Fruit fly (Drosophila melanogaster) whole organism, pupa: ENCODE measurements around the gene aay.

ENCODE experiments used
- CG10348 ChIP-seq: fragments of 200-800 bp; sonication (Bioruptor generic); IDR thresholded peaks from 2 replicates; pipeline ENCODE4 v1.3.6; 2022; ENCODE audit warnings: missing biosample characterization, missing genetic modification characterization
- CG12605 ChIP-seq: fragments of 200-800 bp; sonication (Bioruptor generic); IDR thresholded peaks from 2 replicates; pipeline ENCODE4 v1.3.6; 2022; ENCODE audit warnings: missing biosample characterization, missing genetic modification characterization
- CG13204 ChIP-seq: fragments of 200-800 bp; sonication (Bioruptor generic); optimal IDR thresholded peaks from 2 replicates; lab custom pipeline; 2018; ENCODE audit warnings: missing biosample characterization, mild to moderate bottlenecking, missing genetic modification characterization, moderate library complexity
- CG14655 ChIP-seq: fragments of 200-800 bp; sonication (Bioruptor generic); optimal IDR thresholded peaks from 3 replicates; lab custom pipeline; 2017; ENCODE audit warnings: mild to moderate bottlenecking, missing biosample characterization, missing genetic modification reagents, missing genetic modification characterization
- CG15710 ChIP-seq: fragments of 200-800 bp; sonication (Bioruptor generic); optimal IDR thresholded peaks from 2 replicates; lab custom pipeline; 2018; ENCODE audit warnings: missing biosample characterization, mild to moderate bottlenecking, missing genetic modification characterization, moderate library complexity
- CG17806 ChIP-seq: fragments of 200-800 bp; sonication (Bioruptor generic); optimal IDR thresholded peaks from 2 replicates; lab custom pipeline; 2018; ENCODE audit warnings: missing biosample characterization, mild to moderate bottlenecking, missing genetic modification characterization, moderate library complexity
- CG32121 ChIP-seq: fragments of 200-800 bp; sonication (Bioruptor generic); IDR thresholded peaks from 2 replicates; pipeline ENCODE4 v1.3.6; 2022; ENCODE audit warnings: missing biosample characterization, missing genetic modification characterization
- CG34367 ChIP-seq: fragments of 200-800 bp; sonication (Bioruptor generic); optimal IDR thresholded peaks from 2 replicates; lab custom pipeline; 2018; ENCODE audit warnings: missing biosample characterization, mild to moderate bottlenecking, missing genetic modification characterization
- CG4496 ChIP-seq: fragments of 200-800 bp; sonication (Bioruptor generic); IDR thresholded peaks from 3 replicates; pipeline ENCODE4 v1.3.6; 2022; ENCODE audit warnings: missing biosample characterization, missing genetic modification characterization
- CG8159 ChIP-seq: fragments of 200-800 bp; sonication (Bioruptor generic); optimal IDR thresholded peaks from 3 replicates; lab custom pipeline; 2018; ENCODE audit warnings: missing biosample characterization, mild to moderate bottlenecking, missing genetic modification characterization, moderate library complexity
- CG8301 ChIP-seq: fragments of 200-800 bp; sonication (Bioruptor generic); optimal IDR thresholded peaks from 2 replicates; lab custom pipeline; 2018; ENCODE audit warnings: missing biosample characterization, mild to moderate bottlenecking, missing genetic modification characterization
- CG9948 ChIP-seq: fragments of 200-800 bp; sonication (Bioruptor generic); optimal IDR thresholded peaks from 2 replicates; lab custom pipeline; 2018; ENCODE audit warnings: missing biosample characterization, mild to moderate bottlenecking, missing genetic modification characterization, moderate library complexity
- D1 ChIP-seq: fragments of 200-800 bp; sonication (Bioruptor generic); optimal IDR thresholded peaks from 2 replicates; lab custom pipeline; 2018; ENCODE audit warnings: missing biosample characterization, mild to moderate bottlenecking, missing genetic modification characterization, moderate library complexity
- EcR ChIP-seq: fragments of 200-800 bp; sonication (Bioruptor generic); optimal IDR thresholded peaks from 3 replicates; lab custom pipeline; 2019; ENCODE audit warnings: missing biosample characterization, missing genetic modification characterization, mild to moderate bottlenecking, moderate library complexity, missing genetic modification reagents
- Ets98B ChIP-seq: fragments of 200-800 bp; sonication (Bioruptor generic); IDR thresholded peaks from 2 replicates; pipeline ENCODE4 v1.3.6; 2022; ENCODE audit warnings: missing biosample characterization, missing genetic modification characterization
- Pif1A ChIP-seq: fragments of 200-800 bp; sonication (Bioruptor generic); optimal IDR thresholded peaks from 3 replicates; lab custom pipeline; 2016; ENCODE audit warnings: missing biosample characterization, missing genetic modification characterization
- Pif1B ChIP-seq: fragments of 200-800 bp; sonication (Bioruptor generic); optimal IDR thresholded peaks from 3 replicates; lab custom pipeline; 2016; ENCODE audit warnings: missing biosample characterization, missing genetic modification characterization
- Snoo ChIP-seq: fragments of 200-800 bp; sonication (Bioruptor generic); optimal IDR thresholded peaks from 3 replicates; lab custom pipeline; 2017; ENCODE audit warnings: missing biosample characterization, mild to moderate bottlenecking, missing genetic modification characterization, inconsistent platforms
- fd96Ca ChIP-seq: fragments of 200-800 bp; sonication (Bioruptor generic); IDR thresholded peaks from 3 replicates; pipeline ENCODE4 v1.3.6; 2022; ENCODE audit warnings: missing biosample characterization, missing genetic modification characterization
- gl ChIP-seq: fragments of 200-800 bp; sonication (Bioruptor generic); optimal IDR thresholded peaks from 2 replicates; lab custom pipeline; 2018; ENCODE audit warnings: missing biosample characterization, mild to moderate bottlenecking, missing genetic modification characterization
- rn ChIP-seq: fragments of 200-800 bp; sonication (Bioruptor generic); IDR thresholded peaks from 2 replicates; pipeline ENCODE4 v1.3.6; 2022; ENCODE audit warnings: missing biosample characterization, missing genetic modification characterization

aay gene

dm6 chr3L:9377198-9378035 is 45.6 kb upstream of the aay start, which contains the start of gene Hsp26:
Gene Hsp26 (minus strand): TSS chr3L:9377427.
- TF ChIP-seq CG10348 (GFP tag; lab: Robert Waterston, UW) (0 out of 2 replicates have a peak, but pooled peaks have one; percentile 34), CG13204 (GFP tag; lab: Kevin White, UChicago) (no peak), CG32121 (GFP tag; lab: Robert Waterston, UW) (peak; percentile 95), CG4496 (GFP tag; lab: Robert Waterston, UW) (peak; percentile 95), CG8159 (peak; percentile 88), CG15710 (tag; lab: Kevin White, UChicago) (peak; percentile 79), CG12605 (GFP tag; lab: Robert Waterston, UW) (peak; percentile 93), Pif1A (GFP tag; lab: Kevin White, UChicago) (peak; percentile 95), gl (tag; lab: Kevin White, UChicago) (peak; percentile 85), Ets98B (GFP tag; lab: Robert Waterston, UW) (peak; percentile 95), rn (peak; percentile 78), CG8301 (tag; lab: Kevin White, UChicago) (peak; percentile 89), CG17806 (tag; lab: Kevin White, UChicago) (peak; percentile 89), fd96Ca (GFP tag; lab: Robert Waterston, UW) (peak; percentile 70), CG34367 (peak; percentile 85), Snoo (peak; percentile 88), CG14655 (peak; percentile 90), Pif1B (peak; percentile 93), D1 (tag; lab: Kevin White, UChicago) (no peak), CG9948 (peak; percentile 87), EcR (GFP tag; lab: Kevin White, UChicago) (peak; percentile 97)

- TF ChIP-seq Pif1A (GFP tag; lab: Kevin White, UChicago): no peak
- 0 out of 3 replicates have a peak, but pooled peaks have one; percentile 41 for TF ChIP-seq CG4496 (GFP tag; lab: Robert Waterston, UW)
- TF ChIP-seq CG8301 (tag; lab: Kevin White, UChicago): no peak
- 0 out of 2 replicates have a peak, but pooled peaks have one; percentile 39 for TF ChIP-seq CG12605 (GFP tag; lab: Robert Waterston, UW)
- TF ChIP-seq CG34367: no peak
- no peak for TF ChIP-seq CG14655
- no peak for TF ChIP-seq gl (tag; lab: Kevin White, UChicago)
- TF ChIP-seq CG13204 (GFP tag; lab: Kevin White, UChicago): peak; percentile 80
- TF ChIP-seq CG15710 (tag; lab: Kevin White, UChicago): no peak
- TF ChIP-seq Snoo: no peak
- TF ChIP-seq CG8159: no peak
- no peak for TF ChIP-seq CG10348 (GFP tag; lab: Robert Waterston, UW)
- TF ChIP-seq CG17806 (tag; lab: Kevin White, UChicago): no peak
- TF ChIP-seq EcR (GFP tag; lab: Kevin White, UChicago): no peak
- TF ChIP-seq rn: no peak
- TF ChIP-seq Pif1B: peak; percentile 11
- no peak for TF ChIP-seq CG9948
Observed at dm6 chr3L:9379484-9380343, 43.3 kb upstream of the aay start, which contains the start of gene Hsp67Ba. Gene Hsp67Ba (minus strand): TSS chr3L:9379534.

- TF ChIP-seq EcR (GFP tag; lab: Kevin White, UChicago) (peak; percentile 88), Snoo (peak; percentile 76), D1 (tag; lab: Kevin White, UChicago) (no peak)
Observed at dm6 chr3L:9380344-9380849, 42.7 kb upstream of the aay start.

- peak; percentile 6 for TF ChIP-seq CG15710 (tag; lab: Kevin White, UChicago)
- no peak for TF ChIP-seq CG17806 (tag; lab: Kevin White, UChicago)
- TF ChIP-seq EcR (GFP tag; lab: Kevin White, UChicago): peak; percentile 80
- no peak for TF ChIP-seq CG8159
- peak; percentile 51 for TF ChIP-seq Snoo
- TF ChIP-seq CG4496 (GFP tag; lab: Robert Waterston, UW): peak; percentile 53; the same call in 1 of the 3 replicates
- TF ChIP-seq CG32121 (GFP tag; lab: Robert Waterston, UW): peak; percentile 56; the same call in 1 of the 2 replicates
- no peak for TF ChIP-seq rn
- no peak for TF ChIP-seq Pif1A (GFP tag; lab: Kevin White, UChicago)
- peak; percentile 9 for TF ChIP-seq CG34367
- no peak for TF ChIP-seq D1 (tag; lab: Kevin White, UChicago)
- TF ChIP-seq CG10348 (GFP tag; lab: Robert Waterston, UW): no peak
- TF ChIP-seq gl (tag; lab: Kevin White, UChicago): peak; percentile 16
- peak; percentile 5 for TF ChIP-seq CG8301 (tag; lab: Kevin White, UChicago)
- TF ChIP-seq CG14655: peak; percentile 24
- TF ChIP-seq CG13204 (GFP tag; lab: Kevin White, UChicago): peak; percentile 19
- TF ChIP-seq Ets98B (GFP tag; lab: Robert Waterston, UW): 0 out of 2 replicates have a peak, but pooled peaks have one; percentile 39
- peak; percentile 35 for TF ChIP-seq Pif1B
- peak; percentile 59 for TF ChIP-seq CG12605 (GFP tag; lab: Robert Waterston, UW)
- no peak for TF ChIP-seq CG9948
- TF ChIP-seq fd96Ca (GFP tag; lab: Robert Waterston, UW): 0 out of 3 replicates have a peak, but pooled peaks have one; percentile 34
Observed at dm6 chr3L:9381602-9382001, 41.5 kb upstream of the aay start, which contains the start of gene Hsp23. Gene Hsp23 (plus strand): TSS chr3L:9381882.
